Worm (Caenorhabditis elegans) whole organism, L1 larva: ENCODE data around the gene efl-2.

Experiments
- ets-5 ChIP-seq: fragments of 200-800 bp; sonication (Bioruptor generic); IDR thresholded peaks from 2 replicates; pipeline ENCODE4 v1.3.6; 2022; ENCODE audit warnings: missing genetic modification characterization, missing compliant biosample characterization
- lin-15B ChIP-seq: fragments of 150-350 bp; sonication (generic microtip); optimal IDR thresholded peaks from 3 replicates; lab custom pipeline; 2014; ENCODE audit warnings: missing biosample characterization, missing genetic modification characterization
- lin-35 ChIP-seq, 2 experiments: fragments of 150-350 bp; optimal IDR thresholded peaks; 2 replicates each; lab custom pipeline; 2014; ENCODE audit warnings: missing biosample characterization in 2 of 2, missing genetic modification characterization in 2 of 2, missing genetic modification reagents in 2 of 2
- mdl-1 ChIP-seq, 2 experiments: fragments of 150-350 bp; optimal IDR thresholded peaks; 2 replicates each; lab custom pipeline; 2014 to 2017; ENCODE audit warnings: missing biosample characterization in 2 of 2, missing genetic modification characterization in 2 of 2, inconsistent platforms in 1 of 2
- snpc-4 ChIP-seq: fragments of 150-350 bp; optimal IDR thresholded peaks from 2 replicates; lab custom pipeline; 2014; ENCODE audit warnings: missing biosample characterization, missing genetic modification characterization
- tbx-2 ChIP-seq: sonication (generic microtip); optimal IDR thresholded peaks from 2 replicates; lab custom pipeline; 2016; ENCODE audit warnings: missing genetic modification characterization, missing compliant biosample characterization
- unc-62 ChIP-seq: fragments of 150-350 bp; optimal IDR thresholded peaks from 2 replicates; lab custom pipeline; 2014; ENCODE audit warnings: missing biosample characterization, missing genetic modification reagents, missing genetic modification characterization
- xbp-1 ChIP-seq: sonication (generic microtip); optimal IDR thresholded peaks from 2 replicates; lab custom pipeline; 2016; ENCODE audit warnings: missing genetic modification characterization, missing compliant biosample characterization
- zag-1 ChIP-seq: fragments of 150-350 bp; optimal IDR thresholded peaks from 2 replicates; lab custom pipeline; 2014; ENCODE audit warnings: missing biosample characterization, missing genetic modification characterization
- zip-4 ChIP-seq: fragments of 200-800 bp; sonication (Bioruptor generic); optimal IDR thresholded peaks from 2 replicates; lab custom pipeline; 2018; ENCODE audit warnings: mild to moderate bottlenecking, missing genetic modification characterization, moderate library complexity, missing compliant biosample characterization

DNA sequence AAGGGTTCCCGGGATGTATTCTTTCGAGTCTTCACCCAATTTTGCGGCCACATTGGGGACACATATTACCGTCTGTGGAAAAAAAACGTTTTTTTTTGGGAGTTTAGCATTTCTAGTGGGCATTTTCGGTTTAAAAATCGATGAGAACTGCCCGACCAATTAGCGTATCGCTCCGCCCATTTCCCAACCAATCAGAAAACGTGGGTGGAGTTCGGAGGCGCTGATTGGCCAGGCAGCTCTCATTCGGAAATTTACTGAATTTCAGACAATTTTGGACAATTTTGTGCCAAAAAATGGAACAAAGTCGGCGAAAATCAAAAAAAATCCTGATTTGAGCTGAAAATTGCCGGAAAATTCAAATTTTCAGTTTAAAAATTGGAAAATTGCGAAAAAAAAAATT is 40.7 kb downstream of the efl-2 start:
- TF ChIP-seq zip-4 (GFP tag; lab: Kevin White, UChicago), result no peak
- TF ChIP-seq lin-35 (GFP tag; optimal IDR thresholded peaks at IDR 0.05; lab: Kevin White, UChicago), result no peak
- TF ChIP-seq lin-15B (tag; lab: Kevin White, UChicago), result no peak
- no peak for TF ChIP-seq ets-5
- no peak for TF ChIP-seq xbp-1
- TF ChIP-seq zag-1 (tag; lab: Kevin White, UChicago), result no peak
- TF ChIP-seq snpc-4 (tag; lab: Kevin White, UChicago), result no peak
- TF ChIP-seq tbx-2 (tag; lab: Kevin White, UChicago), result no peak
- TF ChIP-seq unc-62 (GFP tag; lab: Kevin White, UChicago), result no peak
- no peak for TF ChIP-seq mdl-1 (tag; optimal IDR thresholded peaks at IDR 0.05; lab: Kevin White, UChicago)
